Worm (Caenorhabditis elegans) whole organism, L1 larva: Measurements from ENCODE around the gene F09B9.4.

ENCODE experiments used
- aha-1 ChIP-seq: fragments of 150-350 bp; optimal IDR thresholded peaks from 2 replicates; lab custom pipeline; 2014; ENCODE audit warnings: missing biosample characterization, missing genetic modification characterization
- blmp-1 ChIP-seq: fragments of 150-350 bp; optimal IDR thresholded peaks from 2 replicates; lab custom pipeline; 2014; ENCODE audit warnings: missing biosample characterization, missing genetic modification characterization
- ceh-8 ChIP-seq: fragments of 200-800 bp; sonication (Bioruptor generic); optimal IDR thresholded peaks from 2 replicates; lab custom pipeline; 2018; ENCODE audit warnings: mild to moderate bottlenecking, missing genetic modification characterization, moderate library complexity, missing compliant biosample characterization
- ces-1 ChIP-seq: fragments of 150-350 bp; optimal IDR thresholded peaks from 2 replicates; lab custom pipeline; 2014; ENCODE audit warnings: missing biosample characterization, missing genetic modification reagents, missing genetic modification characterization
- dpl-1 ChIP-seq, 3 experiments: fragments of 150-350 bp in 2 of 3; sonication (generic microtip) in 1 of 3; optimal IDR thresholded peaks; 2 replicates each; lab custom pipeline; 2014 to 2017; ENCODE audit warnings: missing biosample characterization in 3 of 3, missing genetic modification characterization in 3 of 3, missing genetic modification reagents in 3 of 3
- efl-1 ChIP-seq, 4 experiments: fragments of 150-350 bp; optimal IDR thresholded peaks in 3 of 4; peaks in 1 of 4; 1 replicate in 1 of 4; 2 replicates in 3 of 4; lab custom pipeline; 2014; ENCODE audit warnings: missing biosample characterization in 2 of 4, missing genetic modification characterization in 2 of 4, missing genetic modification reagents in 2 of 4
- elt-3 ChIP-seq, 6 experiments: fragments of 150-350 bp in 1 of 6; sonication (generic microtip); optimal IDR thresholded peaks; 2 replicates each; lab custom pipeline; 2017 to 2018; ENCODE audit warnings: missing biosample characterization in 6 of 6, missing genetic modification characterization in 6 of 6, inconsistent platforms in 1 of 6
- fkh-8 ChIP-seq: sonication (generic microtip); optimal IDR thresholded peaks from 2 replicates; lab custom pipeline; 2016; ENCODE audit warnings: mild to moderate bottlenecking, missing genetic modification characterization, missing compliant biosample characterization
- fos-1 ChIP-seq: fragments of 150-350 bp; optimal IDR thresholded peaks from 2 replicates; lab custom pipeline; 2014; ENCODE audit warnings: missing biosample characterization, missing genetic modification characterization
- hlh-17 ChIP-seq: fragments of 200-800 bp; sonication (Bioruptor generic); optimal IDR thresholded peaks from 2 replicates; lab custom pipeline; 2018; ENCODE audit warnings: missing genetic modification characterization, mild to moderate bottlenecking, missing compliant biosample characterization, moderate library complexity, borderline replicate concordance
- lin-13 ChIP-seq: fragments of 150-350 bp; optimal IDR thresholded peaks from 2 replicates; lab custom pipeline; 2014; ENCODE audit warnings: missing biosample characterization, missing genetic modification reagents, missing genetic modification characterization
- lin-14 ChIP-seq: fragments of 200-800 bp; sonication (Bioruptor generic); optimal IDR thresholded peaks from 2 replicates; lab custom pipeline; 2018; ENCODE audit warnings: mild to moderate bottlenecking, missing genetic modification characterization, moderate library complexity, missing compliant biosample characterization
- lin-39 ChIP-seq: fragments of 150-350 bp; optimal IDR thresholded peaks from 2 replicates; lab custom pipeline; 2014; ENCODE audit warnings: missing biosample characterization, missing genetic modification reagents, missing genetic modification characterization
- lsy-2 ChIP-seq, 2 experiments: fragments of 150-350 bp; optimal IDR thresholded peaks; 2 replicates each; lab custom pipeline; 2014; ENCODE audit warnings: missing biosample characterization in 2 of 2, missing genetic modification characterization in 2 of 2
- mdl-1 ChIP-seq, 2 experiments: fragments of 150-350 bp; optimal IDR thresholded peaks; 2 replicates each; lab custom pipeline; 2014 to 2017; ENCODE audit warnings: missing biosample characterization in 2 of 2, missing genetic modification characterization in 2 of 2, inconsistent platforms in 1 of 2
- mef-2 ChIP-seq: fragments of 150-350 bp; optimal IDR thresholded peaks from 2 replicates; lab custom pipeline; 2014; ENCODE audit warnings: missing biosample characterization, missing genetic modification characterization
- nhr-11 ChIP-seq: fragments of 150-350 bp; optimal IDR thresholded peaks from 2 replicates; lab custom pipeline; 2014; ENCODE audit warnings: missing biosample characterization, missing genetic modification characterization
- nhr-19 ChIP-seq: fragments of 200-800 bp; sonication (Bioruptor generic); conservative IDR thresholded peaks from 2 replicates; pipeline ENCODE4 v1.3.6; 2022; ENCODE audit warnings: missing genetic modification characterization, missing compliant biosample characterization
- nhr-20 ChIP-seq: sonication (generic microtip); optimal IDR thresholded peaks from 2 replicates; lab custom pipeline; 2016; ENCODE audit warnings: mild to moderate bottlenecking, missing genetic modification characterization, missing compliant biosample characterization
- nhr-237 ChIP-seq: fragments of 150-350 bp; optimal IDR thresholded peaks from 2 replicates; lab custom pipeline; 2014; ENCODE audit warnings: missing biosample characterization, missing genetic modification characterization
- nhr-71 ChIP-seq: sonication (generic microtip); optimal IDR thresholded peaks from 2 replicates; lab custom pipeline; 2016; ENCODE audit warnings: mild to moderate bottlenecking, missing genetic modification characterization, moderate library complexity, missing compliant biosample characterization
- nhr-84 ChIP-seq: sonication (generic microtip); optimal IDR thresholded peaks from 2 replicates; lab custom pipeline; 2017; ENCODE audit warnings: missing biosample characterization, missing genetic modification characterization
- nhr-85 ChIP-seq: sonication (generic microtip); peaks from one replicate; lab custom pipeline; 2016; ENCODE audit warnings: missing genetic modification characterization, inconsistent platforms, missing compliant biosample characterization
- nhr-90 ChIP-seq: sonication (generic microtip); optimal IDR thresholded peaks from 2 replicates; lab custom pipeline; 2016; ENCODE audit warnings: mild to moderate bottlenecking, missing genetic modification characterization, missing compliant biosample characterization; ENCODE audit not compliant: poor library complexity
- pag-3 ChIP-seq: sonication (generic microtip); optimal IDR thresholded peaks from 2 replicates; lab custom pipeline; 2017; ENCODE audit warnings: missing genetic modification characterization, mild to moderate bottlenecking, missing compliant biosample characterization, antibody characterized with exemption, borderline replicate concordance; ENCODE audit not compliant: insufficient read depth
- pax-3 ChIP-seq: fragments of 200-800 bp; sonication (Bioruptor generic); optimal IDR thresholded peaks from 2 replicates; lab custom pipeline; 2018; ENCODE audit warnings: mild to moderate bottlenecking, missing genetic modification characterization, moderate library complexity, missing compliant biosample characterization
- rnt-1 ChIP-seq: sonication (generic microtip); optimal IDR thresholded peaks from 2 replicates; lab custom pipeline; 2016; ENCODE audit warnings: mild to moderate bottlenecking, missing genetic modification characterization, moderate library complexity, missing compliant biosample characterization
- snpc-4 ChIP-seq: fragments of 150-350 bp; optimal IDR thresholded peaks from 2 replicates; lab custom pipeline; 2014; ENCODE audit warnings: missing biosample characterization, missing genetic modification characterization
- snu-23 ChIP-seq: sonication (generic microtip); optimal IDR thresholded peaks from 2 replicates; lab custom pipeline; 2016; ENCODE audit warnings: missing genetic modification characterization, missing compliant biosample characterization
- sox-4 ChIP-seq: sonication (generic microtip); optimal IDR thresholded peaks from 2 replicates; lab custom pipeline; 2016; ENCODE audit warnings: missing genetic modification characterization, missing compliant biosample characterization
- sup-37 ChIP-seq: fragments of 200-800 bp; sonication (Bioruptor generic); optimal IDR thresholded peaks from 2 replicates; lab custom pipeline; 2018; ENCODE audit warnings: mild to moderate bottlenecking, missing genetic modification characterization, missing compliant biosample characterization
- tbx-2 ChIP-seq: sonication (generic microtip); optimal IDR thresholded peaks from 2 replicates; lab custom pipeline; 2016; ENCODE audit warnings: missing genetic modification characterization, missing compliant biosample characterization
- unc-130 ChIP-seq: fragments of 150-350 bp; optimal IDR thresholded peaks from 2 replicates; lab custom pipeline; 2017; ENCODE audit warnings: missing biosample characterization, missing genetic modification characterization, inconsistent platforms
- unc-86 ChIP-seq: sonication (generic microtip); optimal IDR thresholded peaks from 2 replicates; lab custom pipeline; 2016; ENCODE audit warnings: missing genetic modification characterization, missing compliant biosample characterization

The F09B9.4 gene

ce11 chrX:10172004-10172584, 11.7 kb downstream of the F09B9.4 start, which contains the start of gene C07A4.2:
C07A4.2 (plus strand) TSS chrX:10172198.
- peak; percentile 85 for TF ChIP-seq nhr-85 (tag; lab: Kevin White, UChicago)
- no peak for TF ChIP-seq mef-2
- TF ChIP-seq efl-1 (optimal IDR thresholded peaks at IDR 0.05; lab: Kevin White, UChicago): no peak
- TF ChIP-seq efl-1 (GFP tag; optimal IDR thresholded peaks at IDR 0.05 in 1 of 2; lab: Kevin White, UChicago): no peak
- no peak for TF ChIP-seq dpl-1 (GFP tag; optimal IDR thresholded peaks at IDR 0.05; lab: Kevin White, UChicago)
- TF ChIP-seq pag-3 (tag; lab: Kevin White, UChicago): no peak
- peak; percentile 94 for TF ChIP-seq blmp-1 (tag; lab: Kevin White, UChicago)
- no peak for TF ChIP-seq sox-4 (tag; lab: Kevin White, UChicago)
- peak in 4 of 6 experiments; percentile 5 to 85 (median 45) for TF ChIP-seq elt-3 (tag; optimal IDR thresholded peaks at IDR 0.05; lab: Kevin White, UChicago)
- no peak for TF ChIP-seq sup-37 (GFP tag; lab: Kevin White, UChicago)
- peak; percentile 46 for TF ChIP-seq nhr-20 (tag; lab: Kevin White, UChicago)
- no peak for TF ChIP-seq snpc-4 (tag; lab: Kevin White, UChicago)
- TF ChIP-seq unc-86 (tag; lab: Kevin White, UChicago): no peak
- TF ChIP-seq lin-14 (GFP tag; lab: Kevin White, UChicago): peak; percentile 57
- no peak for TF ChIP-seq nhr-11 (tag; lab: Kevin White, UChicago)
- TF ChIP-seq, all 84 proteins: peak for 5

DNA sequence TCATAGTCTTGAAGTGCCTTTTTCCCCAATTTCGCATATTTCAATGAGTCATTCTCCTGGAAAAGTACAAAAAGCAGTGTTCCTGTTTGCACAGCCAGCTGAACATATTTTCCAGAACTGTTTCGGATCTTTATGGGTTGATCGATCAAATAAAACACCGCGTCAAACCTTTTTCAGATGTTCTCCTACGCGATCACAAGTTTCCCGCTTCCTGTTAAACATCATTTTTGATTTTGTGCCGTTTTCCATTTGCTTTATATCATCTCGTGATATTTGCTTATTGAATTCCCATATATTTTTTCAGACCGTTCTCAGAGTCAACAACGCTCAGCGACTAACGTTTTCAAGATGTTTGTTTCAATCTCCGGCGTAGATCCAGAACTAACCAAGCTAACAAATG, 14.3 kb downstream of the F09B9.4 start, which contains the start of gene C07A4.3:
TSS of gene C07A4.3 (plus strand) at position 301 of the 400 bp plus-strand sequence.
- TF ChIP-seq hlh-17 (GFP tag; lab: Kevin White, UChicago) (no peak), fkh-8 (tag; lab: Kevin White, UChicago) (no peak), aha-1 (no peak)

- TF ChIP-seq snpc-4 (tag; lab: Kevin White, UChicago) (no peak), ceh-8 (GFP tag; lab: Kevin White, UChicago) (no peak), nhr-237 (tag; lab: Kevin White, UChicago) (no peak), rnt-1 (tag; lab: Kevin White, UChicago) (peak; percentile 51), mdl-1 (tag; optimal IDR thresholded peaks at IDR 0.05; lab: Kevin White, UChicago) (no peak), tbx-2 (tag; lab: Kevin White, UChicago) (no peak), elt-3 (tag; optimal IDR thresholded peaks at IDR 0.05; lab: Kevin White, UChicago) (peak in 1 of 6 experiments; percentile 1), nhr-20 (tag; lab: Kevin White, UChicago) (peak; percentile 19), snu-23 (GFP tag; lab: Kevin White, UChicago) (peak; percentile 29), nhr-90 (tag; lab: Kevin White, UChicago) (no peak), pag-3 (tag; lab: Kevin White, UChicago) (peak; percentile 78), sup-37 (GFP tag; lab: Kevin White, UChicago) (no peak), nhr-19 (peak; percentile 22; the same call in 1 of the 2 replicates), nhr-84 (tag; lab: Kevin White, UChicago) (no peak), blmp-1 (tag; lab: Kevin White, UChicago) (peak; percentile 33), nhr-85 (tag; lab: Kevin White, UChicago) (peak; percentile 34), lsy-2 (tag; optimal IDR thresholded peaks at IDR 0.05; lab: Kevin White, UChicago) (no peak), ces-1 (GFP tag; lab: Kevin White, UChicago) (no peak), dpl-1 (GFP tag; optimal IDR thresholded peaks at IDR 0.05; lab: Kevin White, UChicago) (no peak), unc-130 (tag; lab: Kevin White, UChicago) (no peak), nhr-11 (tag; lab: Kevin White, UChicago) (no peak), pax-3 (tag; lab: Kevin White, UChicago) (no peak), nhr-71 (tag; lab: Kevin White, UChicago) (peak; percentile 51), lin-14 (GFP tag; lab: Kevin White, UChicago) (peak; percentile 70), sox-4 (tag; lab: Kevin White, UChicago) (no peak), lin-39 (tag; lab: Kevin White, UChicago) (peak; percentile 21), fos-1 (tag; lab: Kevin White, UChicago) (no peak), fkh-8 (tag; lab: Kevin White, UChicago) (no peak), efl-1 (optimal IDR thresholded peaks at IDR 0.05; lab: Kevin White, UChicago) (no peak), efl-1 (GFP tag; optimal IDR thresholded peaks at IDR 0.05 in 1 of 2; lab: Kevin White, UChicago) (no peak), lin-13 (GFP tag; lab: Kevin White, UChicago) (no peak)
These were observed 15.9 kb downstream of the F09B9.4 start, which contains the start of gene ncs-4 for ce11 chrX:10176295-10176694. ncs-4 (plus strand) TSS chrX:10176521.
